Worm (Caenorhabditis elegans) whole organism, young adult: ENCODE data around the gene Y53F4B.26.

Source experiments
- B0035.1 ChIP-seq: sonication (generic microtip); optimal IDR thresholded peaks from 2 replicates; lab custom pipeline; 2016; ENCODE audit warnings: missing genetic modification characterization, mild to moderate bottlenecking, missing compliant biosample characterization, missing genotype, missing genetic modification reagents
- B0336.3 ChIP-seq: fragments of 200-800 bp; sonication (Bioruptor generic); IDR thresholded peaks from 2 replicates; pipeline ENCODE4 v1.3.6; 2022; ENCODE audit warnings: missing genetic modification characterization, missing compliant biosample characterization
- C06A6.2 ChIP-seq: fragments of 200-800 bp; sonication (Bioruptor generic); conservative IDR thresholded peaks from 2 replicates; pipeline ENCODE4 v1.3.6; 2022; ENCODE audit warnings: missing genetic modification characterization, missing compliant biosample characterization
- F33H1.4 ChIP-seq: fragments of 200-800 bp; sonication (Bioruptor generic); IDR thresholded peaks from 2 replicates; pipeline ENCODE4 v1.3.6; 2022; ENCODE audit warnings: missing genetic modification reagents, missing genetic modification characterization, missing compliant biosample characterization
- F37B4.10 ChIP-seq: fragments of 200-800 bp; sonication (Bioruptor generic); IDR thresholded peaks from 2 replicates; pipeline ENCODE4 v1.3.6; 2022; ENCODE audit warnings: missing genetic modification characterization, missing compliant biosample characterization
- F39B2.1 ChIP-seq: fragments of 200-800 bp; sonication (Bioruptor generic); IDR thresholded peaks from 2 replicates; pipeline ENCODE4 v1.3.6; 2022; ENCODE audit warnings: missing genetic modification reagents, missing genetic modification characterization, missing compliant biosample characterization
- K11D2.4 ChIP-seq: fragments of 200-800 bp; sonication (Bioruptor generic); IDR thresholded peaks from 2 replicates; pipeline ENCODE4 v1.3.6; 2022; ENCODE audit warnings: missing genetic modification reagents, missing genetic modification characterization, missing compliant biosample characterization
- Y56A3A.18 ChIP-seq: fragments of 200-800 bp; sonication (Bioruptor generic); IDR thresholded peaks from 2 replicates; pipeline ENCODE4 v1.3.6; 2022; ENCODE audit warnings: missing genetic modification reagents, missing genetic modification characterization, missing compliant biosample characterization
- Y95B8A.8 ChIP-seq: fragments of 200-800 bp; sonication (Bioruptor generic); IDR thresholded peaks from 2 replicates; pipeline ENCODE4 v1.3.6; 2022; ENCODE audit warnings: missing genetic modification reagents, missing genetic modification characterization, missing compliant biosample characterization
- attf-5 ChIP-seq: fragments of 200-800 bp; sonication (Bioruptor generic); optimal IDR thresholded peaks from 2 replicates; lab custom pipeline; 2018; ENCODE audit warnings: mild to moderate bottlenecking, missing genetic modification characterization, missing compliant biosample characterization
- bed-2 ChIP-seq: fragments of 200-800 bp; sonication (Bioruptor generic); IDR thresholded peaks from 2 replicates; pipeline ENCODE4 v1.3.6; 2022; ENCODE audit warnings: missing genetic modification reagents, missing genetic modification characterization, missing compliant biosample characterization
- cebp-1 ChIP-seq, 2 experiments: fragments of 200-800 bp in 1 of 2; sonication (Bioruptor generic) in 1 of 2; sonication (generic microtip) in 1 of 2; IDR thresholded peaks in 1 of 2; optimal IDR thresholded peaks in 1 of 2; 2 replicates each; pipeline versions ENCODE4 v1.3.6 to Lab custom; 2017 to 2022; ENCODE audit warnings: missing compliant biosample characterization in 2 of 2, missing genetic modification characterization in 2 of 2, mild to moderate bottlenecking in 1 of 2, missing genetic modification reagents in 1 of 2, moderate library complexity in 1 of 2
- cebp-2 ChIP-seq: fragments of 200-800 bp; sonication (Bioruptor generic); IDR thresholded peaks from 2 replicates; pipeline ENCODE4 v1.3.6; 2022; ENCODE audit warnings: missing genetic modification characterization, missing compliant biosample characterization
- chd-7 ChIP-seq: sonication (generic microtip); optimal IDR thresholded peaks from 2 replicates; lab custom pipeline; 2016; ENCODE audit warnings: mild to moderate bottlenecking, missing genetic modification characterization, moderate library complexity, missing compliant biosample characterization
- dox-1 ChIP-seq: fragments of 200-800 bp; sonication (Bioruptor generic); IDR thresholded peaks from 2 replicates; pipeline ENCODE4 v1.3.6; 2022; ENCODE audit warnings: missing genetic modification reagents, missing genetic modification characterization, missing compliant biosample characterization
- dpff-1 ChIP-seq: sonication (generic microtip); optimal IDR thresholded peaks from 2 replicates; lab custom pipeline; 2017; ENCODE audit warnings: mild to moderate bottlenecking, missing genetic modification characterization, missing compliant biosample characterization
- egrh-3 ChIP-seq: fragments of 200-800 bp; sonication (Bioruptor generic); IDR thresholded peaks from 2 replicates; pipeline ENCODE4 v1.3.6; 2022; ENCODE audit warnings: missing genetic modification reagents, missing genetic modification characterization, missing compliant biosample characterization
- hmg-1.2 ChIP-seq: fragments of 200-800 bp; sonication (Bioruptor generic); IDR thresholded peaks from 2 replicates; pipeline ENCODE4 v1.3.6; 2022; ENCODE audit warnings: missing genetic modification reagents, missing genetic modification characterization, missing compliant biosample characterization
- hmg-20 ChIP-seq: fragments of 200-800 bp; sonication (Bioruptor generic); IDR thresholded peaks from 2 replicates; pipeline ENCODE4 v1.3.6; 2022; ENCODE audit warnings: missing genetic modification reagents, missing genetic modification characterization, missing compliant biosample characterization
- mxl-1 ChIP-seq: sonication (generic microtip); optimal IDR thresholded peaks from 2 replicates; lab custom pipeline; 2016; ENCODE audit warnings: missing genetic modification characterization, missing compliant biosample characterization
- nfya-1 ChIP-seq: sonication (generic microtip); optimal IDR thresholded peaks from 2 replicates; lab custom pipeline; 2017; ENCODE audit warnings: antibody characterized with exemption, missing compliant biosample characterization, missing genetic modification characterization, borderline replicate concordance; ENCODE audit not compliant: insufficient read depth
- nhr-120 ChIP-seq: fragments of 200-800 bp; sonication (Bioruptor generic); IDR thresholded peaks from 2 replicates; pipeline ENCODE4 v1.3.6; 2022; ENCODE audit warnings: missing genetic modification characterization, missing compliant biosample characterization
- nhr-80 ChIP-seq: sonication (generic microtip); optimal IDR thresholded peaks from 2 replicates; lab custom pipeline; 2016; ENCODE audit warnings: missing genetic modification characterization, missing compliant biosample characterization
- pha-4 ChIP-seq: fragments of 150-350 bp; sonication (generic microtip); optimal IDR thresholded peaks from 2 replicates; lab custom pipeline; 2014; ENCODE audit warnings: missing biosample characterization, missing genetic modification reagents, missing genetic modification characterization
- tlf-1 ChIP-seq: fragments of 200-800 bp; sonication (Bioruptor generic); optimal IDR thresholded peaks from 2 replicates; lab custom pipeline; 2018; ENCODE audit warnings: mild to moderate bottlenecking, missing genetic modification characterization, missing compliant biosample characterization
- zim-3 ChIP-seq: sonication (generic microtip); optimal IDR thresholded peaks from 2 replicates; lab custom pipeline; 2017; ENCODE audit warnings: mild to moderate bottlenecking, missing genetic modification characterization, moderate library complexity, missing compliant biosample characterization
- ztf-25 ChIP-seq: fragments of 200-800 bp; sonication (Bioruptor generic); IDR thresholded peaks from 2 replicates; pipeline ENCODE4 v1.3.6; 2022; ENCODE audit warnings: missing genetic modification reagents, missing genetic modification characterization, missing compliant biosample characterization
- ztf-28 ChIP-seq: fragments of 200-800 bp; sonication (Bioruptor generic); IDR thresholded peaks from 2 replicates; pipeline ENCODE4 v1.3.6; 2022; ENCODE audit warnings: missing genetic modification reagents, missing genetic modification characterization, missing compliant biosample characterization

The Y53F4B.26 gene

ce11 chrII:15111352-15111751, 29.4 kb downstream of the Y53F4B.26 start:
- no peak for TF ChIP-seq cebp-1 (GFP tag; IDR thresholded peaks at IDR 0.05; lab: Robert Waterston, UW)
- TF ChIP-seq cebp-1 (tag; optimal IDR thresholded peaks at IDR 0.05; lab: Kevin White, UChicago), result peak; percentile 36
- TF ChIP-seq nhr-80 (tag; lab: Kevin White, UChicago), result peak; percentile 64
- no peak for TF ChIP-seq pha-4
- TF ChIP-seq dpff-1 (tag; lab: Kevin White, UChicago), result no peak
- TF ChIP-seq Y56A3A.18 (GFP tag; lab: Robert Waterston, UW), result no peak
- no peak for TF ChIP-seq ztf-25
- TF ChIP-seq nfya-1 (tag; lab: Kevin White, UChicago), result no peak
- no peak for TF ChIP-seq K11D2.4
- 0 out of 2 replicates have a peak, but pooled peaks have one; percentile 22 for TF ChIP-seq dox-1 (GFP tag; lab: Robert Waterston, UW)
- TF ChIP-seq B0035.1 (tag; lab: Kevin White, UChicago), result no peak
- no peak for TF ChIP-seq C06A6.2
- TF ChIP-seq hmg-20 (GFP tag; lab: Robert Waterston, UW), result no peak
- TF ChIP-seq egrh-3 (GFP tag; lab: Robert Waterston, UW), result no peak

DNA sequence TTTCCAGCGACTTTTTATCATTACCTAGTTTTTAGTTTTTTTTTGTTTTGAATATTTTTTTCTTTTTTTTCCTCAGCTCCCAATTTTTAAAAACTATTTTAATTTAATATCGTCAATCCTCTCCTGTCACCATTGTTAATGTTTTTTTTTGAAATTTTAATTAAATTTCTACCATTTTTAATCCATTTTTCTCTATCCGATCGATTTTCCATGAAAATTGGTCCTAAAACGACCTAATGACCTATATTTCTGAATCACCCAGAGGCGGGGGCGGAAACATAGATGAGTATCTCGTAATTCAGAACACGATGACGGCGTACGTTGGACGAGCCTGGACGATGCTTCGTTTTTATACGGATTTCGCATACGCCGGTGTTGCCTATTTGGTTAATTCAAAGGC, 30.9 kb downstream of the Y53F4B.26 start, which contains the start of gene Y53F4B.39:
Gene Y53F4B.39 (plus strand): TSS at position 301 of the 400 bp plus-strand sequence.
- TF ChIP-seq Y95B8A.8 (GFP tag; lab: Robert Waterston, UW) (no peak), attf-5 (GFP tag; lab: Kevin White, UChicago) (no peak), nhr-120 (no peak), B0336.3 (GFP tag; lab: Robert Waterston, UW) (no peak), mxl-1 (tag; lab: Kevin White, UChicago) (no peak), nhr-80 (tag; lab: Kevin White, UChicago) (no peak), F39B2.1 (GFP tag; lab: Robert Waterston, UW) (no peak), ztf-28 (GFP tag; lab: Robert Waterston, UW) (no peak), hmg-1.2 (GFP tag; lab: Robert Waterston, UW) (no peak), cebp-1 (GFP tag; IDR thresholded peaks at IDR 0.05; lab: Robert Waterston, UW) (no peak), cebp-1 (tag; optimal IDR thresholded peaks at IDR 0.05; lab: Kevin White, UChicago) (no peak), F33H1.4 (no peak), zim-3 (no peak), B0035.1 (tag; lab: Kevin White, UChicago) (no peak), tlf-1 (GFP tag; lab: Kevin White, UChicago) (no peak), chd-7 (tag; lab: Kevin White, UChicago) (no peak), cebp-2 (no peak), egrh-3 (GFP tag; lab: Robert Waterston, UW) (no peak)

DNA sequence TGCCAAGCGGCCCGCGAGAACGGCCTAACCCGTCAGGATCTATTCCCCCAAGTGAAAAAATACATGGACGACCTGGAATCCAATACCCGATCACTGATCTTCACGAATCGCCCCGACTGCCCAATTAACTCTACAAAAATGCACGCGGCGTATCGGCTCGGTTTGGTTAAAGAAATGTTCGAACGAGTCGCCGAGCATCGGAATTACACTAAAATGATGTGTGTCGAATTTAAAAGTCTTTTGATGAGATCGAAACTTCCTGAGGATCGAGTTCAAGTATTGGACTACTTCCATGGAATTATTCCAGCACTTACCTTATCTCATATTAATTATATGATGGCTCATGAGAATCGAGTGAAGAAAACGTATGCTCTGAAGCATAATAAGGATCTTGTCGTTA, 33.6 kb downstream of the Y53F4B.26 start:
- TF ChIP-seq nfya-1 (tag; lab: Kevin White, UChicago) (no peak), F37B4.10 (GFP tag; lab: Robert Waterston, UW) (0 out of 2 replicates have a peak, but pooled peaks have one; percentile 42)
- TF ChIP-seq, all 124 proteins: peak for 1

ce11 chrII:15096328-15096727, 44.5 kb downstream of the Y53F4B.26 start:
- TF ChIP-seq bed-2 (GFP tag; lab: Robert Waterston, UW), result 0 out of 2 replicates have a peak, but pooled peaks have one; percentile 39
